Worm (Caenorhabditis elegans) whole organism, late embryonic: ENCODE data around the gene F19H6.5.
A peak's percentile ranks its signal among the peaks of the same experiment; 100 is the strongest.

Experiments used
- F13H6.1 ChIP-seq: sonication (generic microtip); optimal IDR thresholded peaks from 2 replicates; lab custom pipeline; 2016; ENCODE audit warnings: missing genetic modification characterization, missing compliant biosample characterization
- T23F11.4 ChIP-seq: fragments of 200-800 bp; sonication (Bioruptor generic); optimal IDR thresholded peaks from 2 replicates; lab custom pipeline; 2018; ENCODE audit warnings: mild to moderate bottlenecking, missing genetic modification characterization, missing compliant biosample characterization
- ceh-14 ChIP-seq: sonication (generic microtip); optimal IDR thresholded peaks from 2 replicates; lab custom pipeline; 2016; ENCODE audit warnings: missing genotype, missing genetic modification characterization, missing compliant biosample characterization
- ceh-18 ChIP-seq: sonication (generic microtip); optimal IDR thresholded peaks from 2 replicates; lab custom pipeline; 2016; ENCODE audit warnings: missing genetic modification characterization, missing compliant biosample characterization
- ceh-19 ChIP-seq: fragments of 200-800 bp; sonication (Bioruptor generic); optimal IDR thresholded peaks from 2 replicates; lab custom pipeline; 2018; ENCODE audit warnings: mild to moderate bottlenecking, missing genetic modification characterization, missing compliant biosample characterization
- ceh-2 ChIP-seq: sonication (generic microtip); optimal IDR thresholded peaks from 2 replicates; lab custom pipeline; 2016; ENCODE audit warnings: missing genotype, missing genetic modification characterization, missing compliant biosample characterization
- ceh-24 ChIP-seq: sonication (generic microtip); optimal IDR thresholded peaks from 2 replicates; lab custom pipeline; 2016; ENCODE audit warnings: mild to moderate bottlenecking, missing genetic modification characterization, missing compliant biosample characterization
- ceh-30 ChIP-seq: fragments of 150-350 bp; optimal IDR thresholded peaks from 2 replicates; lab custom pipeline; 2014; ENCODE audit warnings: missing biosample characterization, missing genetic modification characterization
- ceh-48 ChIP-seq: sonication (generic microtip); optimal IDR thresholded peaks from 2 replicates; lab custom pipeline; 2016; ENCODE audit warnings: missing genetic modification characterization, inconsistent platforms, missing compliant biosample characterization
- ceh-6 ChIP-seq: fragments of 200-800 bp; sonication (Bioruptor generic); optimal IDR thresholded peaks from 2 replicates; lab custom pipeline; 2018; ENCODE audit warnings: mild to moderate bottlenecking, missing genetic modification characterization, missing compliant biosample characterization
- ceh-9 ChIP-seq: sonication (generic microtip); optimal IDR thresholded peaks from 2 replicates; lab custom pipeline; 2016; ENCODE audit warnings: mild to moderate bottlenecking, missing genetic modification characterization, inconsistent platforms, missing compliant biosample characterization
- che-1 ChIP-seq: sonication (generic microtip); optimal IDR thresholded peaks from 2 replicates; lab custom pipeline; 2016; ENCODE audit warnings: mild to moderate bottlenecking, missing genetic modification characterization, missing compliant biosample characterization
- dve-1 ChIP-seq: sonication (generic microtip); optimal IDR thresholded peaks from 2 replicates; lab custom pipeline; 2017; ENCODE audit warnings: antibody characterized with exemption, mild to moderate bottlenecking, missing genetic modification characterization, missing compliant biosample characterization
- elt-2 ChIP-seq: sonication (generic microtip); optimal IDR thresholded peaks from 2 replicates; lab custom pipeline; 2016; ENCODE audit warnings: missing genetic modification reagents, missing genetic modification characterization, missing compliant biosample characterization
- elt-4 ChIP-seq: sonication (generic microtip); optimal IDR thresholded peaks from 2 replicates; lab custom pipeline; 2016; ENCODE audit warnings: missing genetic modification characterization, missing compliant biosample characterization
- eyg-1 ChIP-seq: sonication (generic microtip); optimal IDR thresholded peaks from 2 replicates; lab custom pipeline; 2016; ENCODE audit warnings: missing genotype, missing genetic modification characterization, missing compliant biosample characterization
- fax-1 ChIP-seq: sonication (generic microtip); optimal IDR thresholded peaks from 2 replicates; lab custom pipeline; 2016; ENCODE audit warnings: missing genotype, missing genetic modification characterization, missing compliant biosample characterization
- fkh-10 ChIP-seq: fragments of 150-350 bp; optimal IDR thresholded peaks from 2 replicates; lab custom pipeline; 2014; ENCODE audit warnings: missing biosample characterization, missing genetic modification reagents, missing genetic modification characterization
- fkh-6 ChIP-seq: sonication (generic microtip); optimal IDR thresholded peaks from 2 replicates; lab custom pipeline; 2016; ENCODE audit warnings: missing genetic modification characterization, missing compliant biosample characterization
- hlh-30 ChIP-seq: sonication (generic microtip); optimal IDR thresholded peaks from 2 replicates; lab custom pipeline; 2017; ENCODE audit warnings: antibody characterized with exemption, missing genetic modification characterization, missing compliant biosample characterization; ENCODE audit not compliant: insufficient read depth
- hlh-8 ChIP-seq: sonication (generic microtip); optimal IDR thresholded peaks from 2 replicates; lab custom pipeline; 2016; ENCODE audit warnings: missing genotype, missing genetic modification characterization, missing compliant biosample characterization
- lim-6 ChIP-seq: sonication (generic microtip); optimal IDR thresholded peaks from 2 replicates; lab custom pipeline; 2016; ENCODE audit warnings: missing genetic modification characterization, missing compliant biosample characterization
- mec-3 ChIP-seq: sonication (generic microtip); optimal IDR thresholded peaks from 2 replicates; lab custom pipeline; 2016; ENCODE audit warnings: borderline replicate concordance, missing genetic modification characterization, missing compliant biosample characterization
- nhr-232 ChIP-seq: sonication (generic microtip); optimal IDR thresholded peaks from 2 replicates; lab custom pipeline; 2016; ENCODE audit warnings: missing genetic modification characterization, missing compliant biosample characterization
- pag-3 ChIP-seq: sonication (generic microtip); optimal IDR thresholded peaks from 2 replicates; lab custom pipeline; 2016; ENCODE audit warnings: missing compliant biosample characterization, missing genetic modification characterization, borderline replicate concordance
- pat-9 ChIP-seq: fragments of 200-800 bp; sonication (Bioruptor generic); optimal IDR thresholded peaks from 2 replicates; lab custom pipeline; 2018; ENCODE audit warnings: mild to moderate bottlenecking, missing genetic modification characterization, moderate library complexity, missing compliant biosample characterization
- pha-2 ChIP-seq: sonication (generic microtip); optimal IDR thresholded peaks from 2 replicates; lab custom pipeline; 2017; ENCODE audit warnings: mild to moderate bottlenecking, missing genetic modification characterization, missing compliant biosample characterization
- pha-4 ChIP-seq: fragments of 150-350 bp; optimal IDR thresholded peaks from 2 replicates; lab custom pipeline; 2018; ENCODE audit warnings: missing biosample characterization, missing genetic modification reagents, missing genetic modification characterization
- pqm-1 ChIP-seq: sonication (generic microtip); optimal IDR thresholded peaks from 2 replicates; lab custom pipeline; 2016; ENCODE audit warnings: missing genetic modification characterization, missing compliant biosample characterization
- sdc-2 ChIP-seq: sonication (generic microtip); optimal IDR thresholded peaks from 2 replicates; lab custom pipeline; 2016; ENCODE audit warnings: missing genotype, missing genetic modification characterization, missing compliant biosample characterization
- unc-3 ChIP-seq, 2 experiments: fragments of 200-800 bp in 1 of 2; sonication (Bioruptor generic) in 1 of 2; sonication (generic microtip) in 1 of 2; conservative IDR thresholded peaks in 1 of 2; optimal IDR thresholded peaks in 1 of 2; 2 replicates each; pipeline versions ENCODE4 v1.3.6 to Lab custom; 2016 to 2022; ENCODE audit warnings: missing compliant biosample characterization in 2 of 2, missing genetic modification characterization in 2 of 2, missing genetic modification reagents in 1 of 2
- unc-42 ChIP-seq: sonication (generic microtip); optimal IDR thresholded peaks from 2 replicates; lab custom pipeline; 2016; ENCODE audit warnings: missing genotype, missing genetic modification characterization, missing compliant biosample characterization
- unc-55 ChIP-seq: sonication (generic microtip); optimal IDR thresholded peaks from 2 replicates; lab custom pipeline; 2017; ENCODE audit warnings: missing biosample characterization, missing genetic modification reagents, missing genetic modification characterization
- unc-86 ChIP-seq: sonication (generic microtip); optimal IDR thresholded peaks from 2 replicates; lab custom pipeline; 2016; ENCODE audit warnings: missing genetic modification characterization, missing compliant biosample characterization
- zip-5 ChIP-seq: sonication (generic microtip); optimal IDR thresholded peaks from 2 replicates; lab custom pipeline; 2016; ENCODE audit warnings: missing genetic modification characterization, missing compliant biosample characterization
- ztf-16 ChIP-seq: sonication (generic microtip); optimal IDR thresholded peaks from 2 replicates; lab custom pipeline; 2017; ENCODE audit warnings: missing genetic modification characterization, missing compliant biosample characterization

Gene F19H6.5

ce11 chrX:12350207-12350606 lies 14.5 kb downstream of the F19H6.5 start, which contains the start of gene F42F12.3:
TSS of gene F42F12.3 (plus strand) at chrX:12350578.
- no peak for TF ChIP-seq ceh-30 (tag; lab: Kevin White, UChicago)
- TF ChIP-seq che-1 (tag; lab: Kevin White, UChicago) = no peak
- TF ChIP-seq F13H6.1 (tag; lab: Kevin White, UChicago) = no peak
- no peak for TF ChIP-seq pat-9 (tag; lab: Kevin White, UChicago)
- TF ChIP-seq unc-3 (GFP tag; conservative IDR thresholded peaks at IDR 0.05; lab: Robert Waterston, UW) = no peak
- TF ChIP-seq unc-3 (tag; optimal IDR thresholded peaks at IDR 0.05; lab: Kevin White, UChicago) = no peak
- no peak for TF ChIP-seq ceh-9
- TF ChIP-seq ceh-19 = no peak
- no peak for TF ChIP-seq unc-42 (tag; lab: Kevin White, UChicago)
- TF ChIP-seq pha-4 (tag; lab: Kevin White, UChicago) = no peak
- TF ChIP-seq dve-1 = no peak
- no peak for TF ChIP-seq ceh-6
- no peak for TF ChIP-seq pag-3 (tag; lab: Kevin White, UChicago)
- TF ChIP-seq unc-86 (tag; lab: Kevin White, UChicago) = no peak
- no peak for TF ChIP-seq ceh-2
- TF ChIP-seq eyg-1 (tag; lab: Kevin White, UChicago) = no peak
- no peak for TF ChIP-seq unc-55 (GFP tag; lab: Kevin White, UChicago)
- no peak for TF ChIP-seq ztf-16 (tag; lab: Kevin White, UChicago)
- TF ChIP-seq hlh-8 = no peak
- no peak for TF ChIP-seq ceh-18

- TF ChIP-seq pha-2 (tag; lab: Kevin White, UChicago) (no peak), ceh-48 (tag; lab: Kevin White, UChicago) (no peak), unc-3 (GFP tag; conservative IDR thresholded peaks at IDR 0.05; lab: Robert Waterston, UW) (no peak), unc-3 (tag; optimal IDR thresholded peaks at IDR 0.05; lab: Kevin White, UChicago) (no peak), mec-3 (tag; lab: Kevin White, UChicago) (no peak), elt-4 (tag; lab: Kevin White, UChicago) (no peak), pag-3 (tag; lab: Kevin White, UChicago) (no peak), lim-6 (no peak), fkh-6 (tag; lab: Kevin White, UChicago) (no peak), pqm-1 (tag; lab: Kevin White, UChicago) (no peak), fkh-10 (GFP tag; lab: Kevin White, UChicago) (no peak), hlh-30 (tag; lab: Kevin White, UChicago) (no peak), ceh-9 (no peak), che-1 (tag; lab: Kevin White, UChicago) (no peak), ceh-30 (tag; lab: Kevin White, UChicago) (no peak), ceh-24 (tag; lab: Kevin White, UChicago) (no peak), hlh-8 (no peak), ceh-19 (no peak), fax-1 (tag; lab: Kevin White, UChicago) (no peak), pha-4 (tag; lab: Kevin White, UChicago) (no peak)
Observed at ce11 chrX:12348329-12348728, 16.4 kb downstream of the F19H6.5 start, which contains the start of gene F42F12.14. TSS of gene F42F12.14 (plus strand) at chrX:12348629.

- TF ChIP-seq ceh-9 = no peak
- TF ChIP-seq ceh-14 (tag; lab: Kevin White, UChicago) = peak; percentile 3
- no peak for TF ChIP-seq T23F11.4
- TF ChIP-seq zip-5 (tag; lab: Kevin White, UChicago) = no peak
- peak; percentile 36 for TF ChIP-seq nhr-232 (tag; lab: Kevin White, UChicago)
- TF ChIP-seq ceh-48 (tag; lab: Kevin White, UChicago) = no peak
- peak; percentile 63 for TF ChIP-seq sdc-2
- TF ChIP-seq elt-2 (tag; lab: Kevin White, UChicago) = peak; percentile 25
- peak; percentile 30 for TF ChIP-seq che-1 (tag; lab: Kevin White, UChicago)
- TF ChIP-seq ceh-6 = peak; percentile 31
- TF ChIP-seq pat-9 (tag; lab: Kevin White, UChicago) = no peak
Observed at ce11 chrX:12347822-12348221, 16.9 kb downstream of the F19H6.5 start.
